Fruit fly (Drosophila melanogaster) whole organism, embryonic: Measurements from ENCODE around the gene Cyt-c-d.

ENCODE experiments used
- Atf-2 ChIP-seq: fragments of 200-800 bp; sonication (Bioruptor generic); optimal IDR thresholded peaks from 2 replicates; lab custom pipeline; 2016; ENCODE audit warnings: missing biosample characterization, missing genetic modification characterization
- Blimp-1 ChIP-seq: fragments of 200-800 bp; sonication (Bioruptor generic); optimal IDR thresholded peaks from 3 replicates; lab custom pipeline; 2018; ENCODE audit warnings: missing biosample characterization, missing genetic modification characterization, mild to moderate bottlenecking, moderate library complexity, missing genetic modification reagents
- CG10267 ChIP-seq: fragments of 200-800 bp; sonication (Bioruptor generic); optimal IDR thresholded peaks from 2 replicates; lab custom pipeline; 2018; ENCODE audit warnings: missing biosample characterization, mild to moderate bottlenecking, missing genetic modification characterization, moderate library complexity
- CG11093 ChIP-seq: fragments of 200-800 bp; sonication (Bioruptor generic); IDR thresholded peaks from 3 replicates; pipeline ENCODE4 v1.3.6; 2022; ENCODE audit warnings: missing biosample characterization, missing genetic modification characterization
- CG11456 ChIP-seq: fragments of 200-800 bp; sonication (Bioruptor generic); IDR thresholded peaks from 3 replicates; pipeline ENCODE4 v1.3.6; 2022; ENCODE audit warnings: missing biosample characterization, missing genetic modification characterization
- CG12769 ChIP-seq: fragments of 200-800 bp; sonication (Bioruptor generic); optimal IDR thresholded peaks from 2 replicates; lab custom pipeline; 2019; ENCODE audit warnings: missing biosample characterization, mild to moderate bottlenecking, missing genetic modification characterization, moderate library complexity
- CG13287 ChIP-seq: fragments of 200-800 bp; sonication (Bioruptor generic); IDR thresholded peaks from 2 replicates; pipeline ENCODE4 v1.3.6; 2022; ENCODE audit warnings: missing biosample characterization, missing genetic modification characterization; ENCODE audit not compliant: partially characterized antibody
- CG1603 ChIP-seq: fragments of 200-800 bp; sonication (Bioruptor generic); optimal IDR thresholded peaks from 2 replicates; lab custom pipeline; 2019; ENCODE audit warnings: missing biosample characterization, mild to moderate bottlenecking, missing genetic modification characterization, moderate library complexity
- CG16779 ChIP-seq: fragments of 200-800 bp; sonication (Bioruptor generic); IDR thresholded peaks from 2 replicates; pipeline ENCODE4 v1.3.6; 2022; ENCODE audit warnings: missing biosample characterization, missing genetic modification characterization
- CG17612 ChIP-seq: fragments of 200-800 bp; sonication (Bioruptor generic); IDR thresholded peaks from 2 replicates; pipeline ENCODE4 v1.3.6; 2022; ENCODE audit warnings: missing biosample characterization, missing genetic modification characterization
- CG17912 ChIP-seq: fragments of 200-800 bp; sonication (Bioruptor generic); optimal IDR thresholded peaks from 2 replicates; lab custom pipeline; 2018; ENCODE audit warnings: missing biosample characterization, mild to moderate bottlenecking, missing genetic modification characterization
- CG18262 ChIP-seq: fragments of 200-800 bp; optimal IDR thresholded peaks from 3 replicates; lab custom pipeline; 2019; ENCODE audit warnings: missing biosample characterization, mild to moderate bottlenecking, missing genetic modification characterization, moderate library complexity
- CG2199 ChIP-seq: fragments of 200-800 bp; sonication (Bioruptor generic); IDR thresholded peaks from 3 replicates; pipeline ENCODE4 v1.3.6; 2022; ENCODE audit warnings: missing biosample characterization, missing genetic modification characterization
- CG34224 ChIP-seq: fragments of 200-800 bp; sonication (Bioruptor generic); IDR thresholded peaks from 3 replicates; pipeline ENCODE4 v1.3.6; 2022; ENCODE audit warnings: missing biosample characterization, missing genetic modification characterization; ENCODE audit not compliant: partially characterized antibody
- CG3847 ChIP-seq: fragments of 200-800 bp; sonication (Bioruptor generic); IDR thresholded peaks from 2 replicates; pipeline ENCODE4 v1.3.6; 2022; ENCODE audit warnings: missing biosample characterization, missing genetic modification characterization
- CG4820 ChIP-seq: fragments of 200-800 bp; sonication (Bioruptor generic); optimal IDR thresholded peaks from 3 replicates; lab custom pipeline; 2016; ENCODE audit warnings: missing biosample characterization, missing genetic modification characterization
- CG6791 ChIP-seq: fragments of 200-800 bp; sonication (Bioruptor generic); IDR thresholded peaks from 3 replicates; pipeline ENCODE4 v1.3.6; 2022; ENCODE audit warnings: missing biosample characterization, missing genetic modification characterization; ENCODE audit not compliant: partially characterized antibody
- CG8089 ChIP-seq: fragments of 200-800 bp; sonication (Bioruptor generic); optimal IDR thresholded peaks from 3 replicates; lab custom pipeline; 2016; ENCODE audit warnings: missing biosample characterization, missing genetic modification characterization
- CG8290 ChIP-seq, 3 experiments: fragments of 200-800 bp; sonication (Bioruptor generic); optimal IDR thresholded peaks; 2 replicates each; lab custom pipeline; 2016 to 2019; ENCODE audit warnings: missing biosample characterization in 3 of 3, missing genetic modification characterization in 3 of 3, mild to moderate bottlenecking in 2 of 3, moderate library complexity in 1 of 3
- CG8359 ChIP-seq: fragments of 200-800 bp; sonication (Bioruptor generic); optimal IDR thresholded peaks from 2 replicates; lab custom pipeline; 2017; ENCODE audit warnings: missing biosample characterization, mild to moderate bottlenecking, missing genetic modification characterization, borderline replicate concordance
- Deaf1 ChIP-seq: fragments of 200-800 bp; optimal IDR thresholded peaks from 3 replicates; lab custom pipeline; 2019; ENCODE audit warnings: missing biosample characterization, mild to moderate bottlenecking, missing genetic modification characterization, moderate library complexity
- Fer3 ChIP-seq: fragments of 200-800 bp; sonication (Bioruptor generic); optimal IDR thresholded peaks from 2 replicates; lab custom pipeline; 2018; ENCODE audit warnings: missing biosample characterization, mild to moderate bottlenecking, missing genetic modification characterization, moderate library complexity
- Lhr ChIP-seq: fragments of 200-800 bp; sonication (Bioruptor generic); optimal IDR thresholded peaks from 3 replicates; lab custom pipeline; 2017; ENCODE audit warnings: mild to moderate bottlenecking, missing biosample characterization, missing genetic modification reagents, missing genetic modification characterization
- Med ChIP-seq: fragments of 200-800 bp; sonication (Bioruptor generic); peaks from one replicate; lab custom pipeline; 2016; ENCODE audit warnings: missing biosample characterization, missing genetic modification characterization, mild to moderate bottlenecking, inconsistent platforms, moderate library complexity
- Spps ChIP-seq: fragments of 200-800 bp; sonication (Bioruptor generic); optimal IDR thresholded peaks from 2 replicates; lab custom pipeline; 2018; ENCODE audit warnings: missing biosample characterization, mild to moderate bottlenecking, missing genetic modification characterization
- Trl ChIP-seq, 3 experiments: fragments of >200 bp in 2 of 3; fragments of 200-800 bp in 1 of 3; sonication (Bioruptor generic) in 1 of 3; optimal IDR thresholded peaks; 2 replicates in 1 of 3; 3 replicates in 2 of 3; lab custom pipeline; 2016 to 2017; ENCODE audit warnings: missing biosample characterization in 1 of 3, missing genetic modification characterization in 1 of 3
- amos ChIP-seq: fragments of 200-800 bp; sonication (Bioruptor generic); IDR thresholded peaks from 2 replicates; pipeline ENCODE4 v1.3.6; 2022; ENCODE audit warnings: missing biosample characterization, missing genetic modification characterization; ENCODE audit not compliant: partially characterized antibody
- ap ChIP-seq: fragments of 200-800 bp; sonication (Bioruptor generic); IDR thresholded peaks from 2 replicates; pipeline ENCODE4 v1.3.6; 2022; ENCODE audit warnings: missing biosample characterization, missing genetic modification characterization
- bbx ChIP-seq: fragments of 200-800 bp; sonication (Bioruptor generic); IDR thresholded peaks from 2 replicates; pipeline ENCODE4 v1.3.6; 2022; ENCODE audit warnings: missing biosample characterization, missing genetic modification characterization; ENCODE audit not compliant: partially characterized antibody
- cad ChIP-seq: fragments of >200 bp; optimal IDR thresholded peaks from 2 replicates; lab custom pipeline; 2017; ENCODE audit warnings: missing biosample characterization, missing genetic modification characterization
- chm ChIP-seq: fragments of 200-800 bp; sonication (Bioruptor generic); IDR thresholded peaks from 2 replicates; pipeline ENCODE4 v1.3.6; 2022; ENCODE audit warnings: missing biosample characterization, missing genetic modification characterization
- crc ChIP-seq: fragments of 200-800 bp; sonication (Bioruptor generic); optimal IDR thresholded peaks from 2 replicates; lab custom pipeline; 2016; ENCODE audit warnings: missing biosample characterization, missing genetic modification characterization
- crol ChIP-seq: fragments of 200-800 bp; sonication (Bioruptor generic); IDR thresholded peaks from 2 replicates; pipeline ENCODE4 v1.3.6; 2022; ENCODE audit warnings: missing biosample characterization, missing genetic modification characterization
- disco-r ChIP-seq: fragments of 200-800 bp; sonication (Bioruptor generic); optimal IDR thresholded peaks from 2 replicates; lab custom pipeline; 2016; ENCODE audit warnings: missing biosample characterization, missing genetic modification characterization
- fd102C ChIP-seq: fragments of 200-800 bp; sonication (Bioruptor generic); optimal IDR thresholded peaks from 2 replicates; lab custom pipeline; 2018; ENCODE audit warnings: missing biosample characterization, mild to moderate bottlenecking, missing genetic modification characterization, moderate library complexity
- h ChIP-seq: fragments of >200 bp; optimal IDR thresholded peaks from 2 replicates; lab custom pipeline; 2017
- ken ChIP-seq: fragments of 200-800 bp; sonication (Bioruptor generic); IDR thresholded peaks from 3 replicates; pipeline ENCODE4 v1.3.6; 2022; ENCODE audit warnings: missing biosample characterization, missing genetic modification characterization
- p53 ChIP-seq: fragments of 200-800 bp; sonication (Bioruptor generic); optimal IDR thresholded peaks from 2 replicates; lab custom pipeline; 2016; ENCODE audit warnings: missing biosample characterization, missing genetic modification characterization
- pb ChIP-seq: fragments of 200-800 bp; sonication (Bioruptor generic); optimal IDR thresholded peaks from 3 replicates; lab custom pipeline; 2016; ENCODE audit warnings: missing biosample characterization, missing genetic modification characterization
- pros ChIP-seq: fragments of 200-800 bp; sonication (Bioruptor generic); optimal IDR thresholded peaks from 3 replicates; lab custom pipeline; 2019; ENCODE audit warnings: missing biosample characterization, mild to moderate bottlenecking, missing genetic modification characterization, moderate library complexity
- run ChIP-seq: fragments of 200-800 bp; sonication (Bioruptor generic); optimal IDR thresholded peaks from 3 replicates; lab custom pipeline; 2018; ENCODE audit warnings: missing biosample characterization, mild to moderate bottlenecking, missing genetic modification characterization
- sd ChIP-seq: fragments of 200-800 bp; sonication (Bioruptor generic); optimal IDR thresholded peaks from 3 replicates; lab custom pipeline; 2018; ENCODE audit warnings: missing biosample characterization, mild to moderate bottlenecking, missing genetic modification characterization, moderate library complexity
- sens ChIP-seq: fragments of 200-800 bp; sonication (Bioruptor generic); peaks from one replicate; lab custom pipeline; 2016; ENCODE audit warnings: missing biosample characterization, missing genetic modification characterization
- sob ChIP-seq: fragments of 200-800 bp; sonication (Bioruptor generic); IDR thresholded peaks from 2 replicates; pipeline ENCODE4 v1.3.6; 2022; ENCODE audit warnings: missing biosample characterization, missing genetic modification characterization
- stwl ChIP-seq: fragments of 200-800 bp; sonication (Bioruptor generic); optimal IDR thresholded peaks from 3 replicates; lab custom pipeline; 2018; ENCODE audit warnings: missing biosample characterization, mild to moderate bottlenecking, missing genetic modification characterization, moderate library complexity
- usp ChIP-seq: fragments of >200 bp; optimal IDR thresholded peaks from 2 replicates; lab custom pipeline; 2017; ENCODE audit warnings: missing biosample characterization, missing genetic modification characterization
- vvl ChIP-seq: fragments of 200-800 bp; sonication (Bioruptor generic); IDR thresholded peaks from 2 replicates; pipeline ENCODE4 v1.3.6; 2022; ENCODE audit warnings: missing biosample characterization, missing genetic modification characterization
- wor ChIP-seq: fragments of 200-800 bp; sonication (Bioruptor generic); IDR thresholded peaks from 2 replicates; pipeline ENCODE4 v1.3.6; 2022; ENCODE audit warnings: missing biosample characterization, missing genetic modification characterization

Gene Cyt-c-d

DNA sequence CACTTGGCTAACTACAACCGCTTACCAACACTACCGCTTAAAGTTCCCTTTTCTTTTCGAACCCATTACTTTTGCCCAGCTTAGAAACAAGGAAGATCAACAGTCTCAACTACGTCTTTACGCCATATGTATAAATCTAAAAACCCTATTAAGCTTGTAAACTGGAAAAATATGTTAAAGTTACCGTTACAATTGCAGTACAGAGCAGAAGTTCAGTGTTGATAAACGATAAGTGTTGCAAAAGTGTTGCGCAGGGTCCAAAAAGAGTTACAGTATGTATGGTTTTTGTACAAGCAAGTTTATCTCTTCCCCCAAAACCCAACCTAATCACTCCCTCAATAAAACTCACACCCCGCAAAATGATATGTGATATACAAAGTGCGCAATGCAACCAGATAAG is 31.5 kb downstream of the Cyt-c-d start:
- TF ChIP-seq CG1603 (tag; lab: Kevin White, UChicago): no peak
- TF ChIP-seq usp: no peak
- no peak for TF ChIP-seq crol (GFP tag; lab: Robert Waterston, UW)
- TF ChIP-seq CG8290 (GFP tag; optimal IDR thresholded peaks at IDR 0.05; lab: Kevin White, UChicago): peak; percentile 33
- no peak for TF ChIP-seq CG8290 (tag; optimal IDR thresholded peaks at IDR 0.05; lab: Kevin White, UChicago)
- TF ChIP-seq CG16779: no peak
- peak; percentile 95 for TF ChIP-seq stwl (tag; lab: Kevin White, UChicago)
- no peak for TF ChIP-seq CG8359
- no peak for TF ChIP-seq chm (GFP tag; lab: Robert Waterston, UW)
- 0 out of 3 replicates have a peak, but pooled peaks have one; percentile 42 for TF ChIP-seq CG6791
- TF ChIP-seq ap (GFP tag; lab: Robert Waterston, UW): no peak
- TF ChIP-seq Lhr (GFP tag; lab: Kevin White, UChicago): no peak
- peak; percentile 17 for TF ChIP-seq CG10267 (tag; lab: Kevin White, UChicago)
- no peak for TF ChIP-seq crc (GFP tag; lab: Kevin White, UChicago)
- no peak for TF ChIP-seq h (lab: Kevin White, UChicago)

DNA sequence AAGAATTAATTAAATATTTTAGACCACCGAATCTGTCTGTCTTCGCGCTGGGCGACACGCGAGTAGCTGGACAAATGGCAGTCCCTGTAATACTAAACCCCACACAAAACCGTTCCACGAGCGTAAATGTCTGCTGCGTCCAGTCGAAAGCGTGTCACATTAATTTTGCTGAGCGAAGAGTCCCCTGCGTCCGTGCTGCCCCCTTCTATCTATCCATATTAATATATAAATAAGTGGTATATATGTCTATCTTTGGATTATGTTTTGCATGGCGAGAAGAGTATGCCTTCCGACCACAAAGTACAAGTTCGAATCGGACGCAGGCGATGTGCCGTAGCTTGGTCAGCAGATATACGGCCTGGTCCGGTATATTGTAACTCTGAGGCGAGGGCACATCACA is 36.6 kb downstream of the Cyt-c-d start:
- TF ChIP-seq p53 (no peak), Spps (tag; lab: Kevin White, UChicago) (no peak), Atf-2 (GFP tag; lab: Kevin White, UChicago) (no peak), CG2199 (GFP tag; lab: Robert Waterston, UW) (0 out of 3 replicates have a peak, but pooled peaks have one; percentile 58), CG11093 (no peak), sens (GFP tag; lab: Kevin White, UChicago) (peak; percentile 61)
- TF ChIP-seq, all 482 proteins: peak for 2

DNA sequence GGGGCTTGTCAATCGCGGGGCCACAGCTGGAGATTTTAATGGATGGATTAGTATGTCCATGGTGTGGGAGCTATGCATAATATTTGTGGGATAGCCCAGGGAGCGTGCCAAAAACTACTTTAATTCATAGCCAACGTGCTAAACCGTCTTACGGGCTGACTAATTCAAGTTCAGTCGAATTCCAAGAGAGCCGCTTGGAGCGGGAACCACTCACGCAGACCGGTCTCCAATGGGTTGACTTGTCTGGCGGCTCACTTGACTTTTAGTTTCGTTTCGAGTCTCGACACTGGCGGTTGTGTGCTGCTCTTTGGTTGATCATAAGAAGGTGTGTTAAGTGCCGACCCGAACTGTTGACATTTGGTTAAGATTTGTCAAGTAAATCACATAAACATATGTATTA is 38.4 kb downstream of the Cyt-c-d start, which contains the start of gene yellow-b:
TSS of gene yellow-b (plus strand) at position 263 of the 400 bp plus-strand sequence.
- no peak for TF ChIP-seq Fer3
- TF ChIP-seq Med (GFP tag; lab: Kevin White, UChicago): peak; percentile 76
- no peak for TF ChIP-seq CG8089 (GFP tag; lab: Kevin White, UChicago)
- no peak for TF ChIP-seq Deaf1
- no peak for TF ChIP-seq bbx (GFP tag; lab: Robert Waterston, UW)
- no peak for TF ChIP-seq Atf-2 (GFP tag; lab: Kevin White, UChicago)
- TF ChIP-seq pb (GFP tag; lab: Kevin White, UChicago): no peak
- TF ChIP-seq CG11456 (GFP tag; lab: Robert Waterston, UW): no peak
- TF ChIP-seq CG17912 (GFP tag; lab: Kevin White, UChicago): no peak
- TF ChIP-seq Blimp-1 (GFP tag; lab: Kevin White, UChicago): peak; percentile 93
- TF ChIP-seq CG34224 (GFP tag; lab: Robert Waterston, UW): 0 out of 3 replicates have a peak, but pooled peaks have one; percentile 20
- no peak for TF ChIP-seq wor
- TF ChIP-seq CG4820 (GFP tag; lab: Kevin White, UChicago): no peak
- 0 out of 2 replicates have a peak, but pooled peaks have one; percentile 9 for TF ChIP-seq amos
- no peak for TF ChIP-seq run (tag; lab: Kevin White, UChicago)
- peak; percentile 14 to 21 for TF ChIP-seq Trl (optimal IDR thresholded peaks at IDR 0.05; lab: Kevin White, UChicago)
- TF ChIP-seq Trl (GFP tag; optimal IDR thresholded peaks at IDR 0.05; lab: Kevin White, UChicago): no peak
- no peak for TF ChIP-seq fd102C
- TF ChIP-seq ken (GFP tag; lab: Robert Waterston, UW): no peak
- TF ChIP-seq CG12769 (tag; lab: Kevin White, UChicago): peak; percentile 72
- no peak for TF ChIP-seq CG3847 (GFP tag; lab: Robert Waterston, UW)
- no peak for TF ChIP-seq CG18262 (tag; lab: Kevin White, UChicago)
- no peak for TF ChIP-seq cad (GFP tag; lab: Kevin White, UChicago)
- TF ChIP-seq CG13287 (GFP tag; lab: Robert Waterston, UW): peak; percentile 29; the same call in 1 of the 2 replicates
- no peak for TF ChIP-seq pros (GFP tag; lab: Kevin White, UChicago)
- TF ChIP-seq sob (GFP tag; lab: Robert Waterston, UW): peak; percentile 31; the same call in 1 of the 2 replicates
- TF ChIP-seq sd (tag; lab: Kevin White, UChicago): peak; percentile 98
- TF ChIP-seq vvl (GFP tag; lab: Robert Waterston, UW): peak; percentile 53
- TF ChIP-seq CG17612 (GFP tag; lab: Robert Waterston, UW): no peak
- TF ChIP-seq disco-r (GFP tag; lab: Kevin White, UChicago): no peak
